Fruit fly (Drosophila melanogaster) whole organism: ENCODE results near the gene CG3698.

Experiments
- Dll ChIP-seq: fragments of >200 bp; optimal IDR thresholded peaks from 2 replicates; lab custom pipeline; 2017
- EcR ChIP-seq, 2 experiments: fragments of >200 bp; optimal IDR thresholded peaks; 2 replicates each; lab custom pipeline; 2017; ENCODE audit warnings: missing biosample characterization in 2 of 2, missing genetic modification characterization in 2 of 2, missing genetic modification reagents in 2 of 2
- pan ChIP-seq: fragments of >200 bp; optimal IDR thresholded peaks from 2 replicates; lab custom pipeline; 2017
- psq ChIP-seq: fragments of >200 bp; optimal IDR thresholded peaks from 2 replicates; lab custom pipeline; 2017

- TF ChIP-seq EcR (GFP tag; optimal IDR thresholded peaks at IDR 0.05; lab: Kevin White, UChicago) (no peak), psq (no peak), pan (lab: Kevin White, UChicago) (no peak), Dll (lab: Kevin White, UChicago) (no peak)
Observed at dm6 chr3L:20823206-20823803, 25.1 kb upstream of the CG3698 start.
